Fruit fly (Drosophila melanogaster) whole organism, prepupa: ENCODE measurements around the gene CG46505.
"Not testable (repeated sequence)": the region's sequence is repeated elsewhere in the genome, so short reads cannot be mapped to it uniquely, and the experiment has no call there.

ENCODE experiments used
- CG10631 ChIP-seq: fragments of 200-800 bp; sonication (Bioruptor generic); optimal IDR thresholded peaks from 2 replicates; lab custom pipeline; 2016; ENCODE audit warnings: missing biosample characterization, missing genetic modification characterization
- CG11762 ChIP-seq: fragments of 200-800 bp; sonication (Bioruptor generic); optimal IDR thresholded peaks from 3 replicates; lab custom pipeline; 2016; ENCODE audit warnings: missing biosample characterization, missing genetic modification characterization; ENCODE audit not compliant: insufficient read depth
- CG16779 ChIP-seq: fragments of 200-800 bp; sonication (Bioruptor generic); optimal IDR thresholded peaks from 3 replicates; lab custom pipeline; 2017; ENCODE audit warnings: missing biosample characterization, mild to moderate bottlenecking, missing genetic modification characterization
- CG3032 ChIP-seq: fragments of 200-800 bp; optimal IDR thresholded peaks from 2 replicates; lab custom pipeline; 2019; ENCODE audit warnings: missing biosample characterization, mild to moderate bottlenecking, missing genetic modification characterization, moderate library complexity
- CG6808 ChIP-seq: fragments of 200-800 bp; sonication (Bioruptor generic); optimal IDR thresholded peaks from 3 replicates; lab custom pipeline; 2017; ENCODE audit warnings: missing biosample characterization, missing genetic modification characterization, mild to moderate bottlenecking, moderate library complexity, missing genetic modification reagents
- CG6854 ChIP-seq: fragments of 200-800 bp; sonication (Bioruptor generic); optimal IDR thresholded peaks from 2 replicates; lab custom pipeline; 2017; ENCODE audit warnings: missing biosample characterization, mild to moderate bottlenecking, missing genetic modification characterization
- CG8119 ChIP-seq: fragments of 200-800 bp; sonication (Bioruptor generic); IDR thresholded peaks from 3 replicates; pipeline ENCODE4 v1.3.6; 2022; ENCODE audit warnings: missing biosample characterization, missing genetic modification characterization
- Ets21C ChIP-seq: fragments of 200-800 bp; sonication (Bioruptor generic); optimal IDR thresholded peaks from 3 replicates; lab custom pipeline; 2016; ENCODE audit warnings: missing biosample characterization, missing genetic modification characterization
- Gug ChIP-seq: fragments of 200-800 bp; sonication (Bioruptor generic); IDR thresholded peaks from 2 replicates; pipeline ENCODE4 v1.3.6; 2022; ENCODE audit warnings: missing biosample characterization, missing genetic modification characterization
- OdsH ChIP-seq: fragments of 200-800 bp; sonication (Bioruptor generic); optimal IDR thresholded peaks from 3 replicates; lab custom pipeline; 2016; ENCODE audit warnings: missing biosample characterization, missing genetic modification characterization
- Sox14 ChIP-seq: fragments of 200-800 bp; sonication (Bioruptor generic); optimal IDR thresholded peaks from 3 replicates; lab custom pipeline; 2016; ENCODE audit warnings: missing biosample characterization, missing genetic modification characterization
- Sox15 ChIP-seq: fragments of 200-800 bp; sonication (Bioruptor generic); optimal IDR thresholded peaks from 3 replicates; lab custom pipeline; 2016; ENCODE audit warnings: missing biosample characterization, missing genetic modification characterization
- salr ChIP-seq, 2 experiments: fragments of 200-800 bp; sonication (Bioruptor generic); optimal IDR thresholded peaks; 3 replicates each; lab custom pipeline; 2016 to 2018; ENCODE audit warnings: missing biosample characterization in 2 of 2, missing genetic modification characterization in 2 of 2, mild to moderate bottlenecking in 1 of 2
- svp ChIP-seq: fragments of 200-800 bp; sonication (Bioruptor generic); peaks from one replicate; lab custom pipeline; 2016; ENCODE audit warnings: missing biosample characterization, missing genetic modification characterization

Gene CG46505

dm6 chrX:22182193-22182592 is 29.6 kb downstream of the CG46505 start, which contains the start of gene CG46511:
Gene CG46511, plus strand, starts transcription at chrX:22182493.
- not testable (repeated sequence) for TF ChIP-seq CG11762 (GFP tag; lab: Kevin White, UChicago); CG6808; Sox14 (GFP tag; lab: Kevin White, UChicago)

- TF ChIP-seq OdsH (GFP tag; lab: Kevin White, UChicago); Sox15 (GFP tag; lab: Kevin White, UChicago); CG16779 (tag; lab: Kevin White, UChicago): not testable (repeated sequence)
Observed at dm6 chrX:22187070-22187469, 34.4 kb downstream of the CG46505 start, which contains the start of gene CG46512. Gene CG46512, plus strand, starts transcription at chrX:22187370.

- not testable (repeated sequence) for TF ChIP-seq CG6854 (GFP tag; lab: Kevin White, UChicago); svp (GFP tag; lab: Kevin White, UChicago); CG8119 (GFP tag; lab: Robert Waterston, UW)
- TF ChIP-seq, all 60 proteins: peak for 0; not testable (repeated sequence) for 60
Observed at dm6 chrX:22191973-22192372, 39.3 kb downstream of the CG46505 start, which contains the start of gene CG46513. Gene CG46513, plus strand, starts transcription at chrX:22192273.

dm6 chrX:22196874-22197273 is 44.2 kb downstream of the CG46505 start, which contains the start of gene CG46514:
Gene CG46514, plus strand, starts transcription at chrX:22197174.
- TF ChIP-seq salr (GFP tag; optimal IDR thresholded peaks at IDR 0.05; lab: Kevin White, UChicago); CG10631; Gug (GFP tag; lab: Robert Waterston, UW): not testable (repeated sequence)

- TF ChIP-seq Gug (GFP tag; lab: Robert Waterston, UW); Ets21C; CG3032 (tag; lab: Kevin White, UChicago): not testable (repeated sequence)
- TF ChIP-seq, all 60 proteins: peak for 0; not testable (repeated sequence) for 60
Observed at dm6 chrX:22201883-22202282, 49.2 kb downstream of the CG46505 start, which contains the start of gene CG46515. Gene CG46515, plus strand, starts transcription at chrX:22202183.
